Fruit fly (Drosophila melanogaster): Measurements from ENCODE around the gene sturkopf.

sturkopf gene

dm6 chr3L:1334571-1335427 lies 21.6 kb upstream of the sturkopf start, which contains the start of the genes Hmbs and CG2211 (continued):
- TF ChIP-seq fd3F (GFP tag; optimal IDR thresholded peaks at IDR 0.05) (peak; percentile 69), h (optimal IDR thresholded peaks at IDR 0.05) (no peak), Doc3 (GFP tag; IDR thresholded peaks at IDR 0.05; ENCODE audit: partially characterized antibody) (no peak), mld (GFP tag; IDR thresholded peaks at IDR 0.05; ENCODE audit: partially characterized antibody) (no peak), esg (GFP tag; conservative IDR thresholded peaks at IDR 0.05) (peak; percentile 75), crc (GFP tag; optimal IDR thresholded peaks at IDR 0.05) (peak; percentile 76), Antp (GFP tag; optimal IDR thresholded peaks at IDR 0.05) (peak; percentile 82), CG30403 (GFP tag; optimal IDR thresholded peaks at IDR 0.05) (peak; percentile 89), Neu2 (GFP tag; optimal IDR thresholded peaks at IDR 0.05; ENCODE audit: borderline replicate concordance) (peak; percentile 61), cwo (GFP tag; optimal IDR thresholded peaks at IDR 0.05) (peak; percentile 78), corto (GFP tag; optimal IDR thresholded peaks at IDR 0.05) (no peak), tup (GFP tag; optimal IDR thresholded peaks at IDR 0.05) (peak; percentile 75), CG30431 (GFP tag; optimal IDR thresholded peaks at IDR 0.05) (peak; percentile 61), dmrt11E (tag; optimal IDR thresholded peaks at IDR 0.05) (peak; percentile 83), CG7839 (tag; optimal IDR thresholded peaks at IDR 0.05) (peak; percentile 86), HmgZ (tag; optimal IDR thresholded peaks at IDR 0.05) (peak; percentile 96), Kr (GFP tag; optimal IDR thresholded peaks at IDR 0.05) (no peak), gfzf (GFP tag; optimal IDR thresholded peaks at IDR 0.05) (peak; percentile 94), CG8478 (optimal IDR thresholded peaks at IDR 0.05) (no peak), CG11085 (GFP tag; IDR thresholded peaks at IDR 0.05) (peak; percentile 80), CG6791 (GFP tag; IDR thresholded peaks at IDR 0.05; ENCODE audit: partially characterized antibody) (peak; percentile 17; the same call in 1 of the 3 replicates), CG9609 (GFP tag; optimal IDR thresholded peaks at IDR 0.05) (peak; percentile 89), Dfd (GFP tag; optimal IDR thresholded peaks at IDR 0.05) (no peak), knrl (GFP tag; IDR thresholded peaks at IDR 0.05; ENCODE audit: partially characterized antibody) (peak; percentile 60), Meics (GFP tag; optimal IDR thresholded peaks at IDR 0.05) (peak; percentile 86), BEAF-32 (GFP tag; optimal IDR thresholded peaks at IDR 0.05) (peak; percentile 69), CG15073 (GFP tag; optimal IDR thresholded peaks at IDR 0.05) (no peak), odd (GFP tag; optimal IDR thresholded peaks at IDR 0.05) (peak; percentile 37), prd (optimal IDR thresholded peaks at IDR 0.05) (no peak), prd (GFP tag; IDR thresholded peaks at IDR 0.05) (peak; percentile 92), lilli (GFP tag; optimal IDR thresholded peaks at IDR 0.05) (peak; percentile 95), Bteb2 (GFP tag; optimal IDR thresholded peaks at IDR 0.05) (peak; percentile 83), CG7987 (GFP tag; optimal IDR thresholded peaks at IDR 0.05) (peak; percentile 73), CG13624 (GFP tag; optimal IDR thresholded peaks at IDR 0.05) (peak; percentile 90), en (GFP tag; optimal IDR thresholded peaks at IDR 0.05) (peak; percentile 3), sisA (GFP tag; IDR thresholded peaks at IDR 0.05) (peak; percentile 85), CG12071 (GFP tag; optimal IDR thresholded peaks at IDR 0.05) (peak; percentile 52), Nf-YA (GFP tag; IDR thresholded peaks at IDR 0.05) (peak; percentile 77), Sox100B (GFP tag; optimal IDR thresholded peaks at IDR 0.05) (peak; percentile 61), zen2 (GFP tag; IDR thresholded peaks at IDR 0.05; ENCODE audit: partially characterized antibody) (no peak), scrt (GFP tag; optimal IDR thresholded peaks at IDR 0.05) (peak; percentile 72), Hmr (GFP tag; optimal IDR thresholded peaks at IDR 0.05) (peak; percentile 82), ase (GFP tag; IDR thresholded peaks at IDR 0.05) (peak; percentile 57; the same call in 1 of the 3 replicates), eve (GFP tag; optimal IDR thresholded peaks at IDR 0.05) (no peak), Sry-δ (GFP tag; optimal IDR thresholded peaks at IDR 0.05) (peak; percentile 70), CG1792 (GFP tag; optimal IDR thresholded peaks at IDR 0.05) (peak; percentile 75), CG1603 (tag; optimal IDR thresholded peaks at IDR 0.05) (peak; percentile 82), Nf-YB (GFP tag; optimal IDR thresholded peaks at IDR 0.05) (peak; percentile 60), CG14710 (tag; optimal IDR thresholded peaks at IDR 0.05) (peak; percentile 95)

Measured in whole organism, embryonic.